Worm (Caenorhabditis elegans) whole organism, midembryonic: ENCODE data around the gene srb-3.

Source experiments
- cog-1 ChIP-seq: sonication (generic microtip); optimal IDR thresholded peaks from 2 replicates; lab custom pipeline; 2016; ENCODE audit warnings: missing genetic modification characterization, missing compliant biosample characterization
- flt-1 ChIP-seq: fragments of 200-800 bp; sonication (Bioruptor generic); IDR thresholded peaks from 2 replicates; pipeline ENCODE4 v1.3.6; 2022; ENCODE audit warnings: missing genetic modification characterization, missing compliant biosample characterization
- klf-2 ChIP-seq: fragments of 200-800 bp; sonication (Bioruptor generic); conservative IDR thresholded peaks from 2 replicates; pipeline ENCODE4 v1.3.6; 2022; ENCODE audit warnings: missing genetic modification reagents, missing genetic modification characterization, missing compliant biosample characterization
- med-1 ChIP-seq: sonication (generic microtip); optimal IDR thresholded peaks from 2 replicates; lab custom pipeline; 2017; ENCODE audit warnings: missing genetic modification characterization, mild to moderate bottlenecking, missing compliant biosample characterization, antibody characterized with exemption, missing genetic modification reagents; ENCODE audit not compliant: insufficient read depth
- ztf-23 ChIP-seq: fragments of 200-800 bp; sonication (Bioruptor generic); IDR thresholded peaks from 2 replicates; pipeline ENCODE4 v1.3.6; 2022; ENCODE audit warnings: missing genetic modification reagents, missing genetic modification characterization, missing compliant biosample characterization
- ztf-29 ChIP-seq: fragments of 200-800 bp; sonication (Bioruptor generic); IDR thresholded peaks from 2 replicates; pipeline ENCODE4 v1.3.6; 2022; ENCODE audit warnings: missing genetic modification reagents, missing genetic modification characterization, missing compliant biosample characterization

DNA sequence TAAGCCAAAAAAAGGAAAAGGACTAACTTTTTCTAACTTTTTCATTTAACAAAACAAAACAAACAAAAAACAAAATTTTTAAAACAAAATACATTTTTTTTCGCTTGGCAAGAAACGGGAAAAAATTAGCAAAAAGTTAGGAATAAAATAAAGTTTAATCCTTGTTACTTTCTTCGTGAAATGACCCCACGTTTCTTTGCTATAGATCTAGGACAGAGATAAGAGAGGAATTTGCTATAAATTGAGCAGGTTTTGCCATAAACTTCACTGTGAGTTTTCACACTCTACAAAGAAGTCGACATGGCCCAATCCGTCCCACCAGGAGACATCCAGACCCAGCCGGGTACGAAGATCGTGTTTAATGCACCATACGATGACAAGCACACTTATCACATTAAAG lies 32.9 kb upstream of the srb-3 start, which contains the start of gene msp-50:
- no peak for TF ChIP-seq ztf-29 (GFP tag; lab: Robert Waterston, UW)
- no peak for TF ChIP-seq med-1
- no peak for TF ChIP-seq flt-1 (GFP tag; lab: Robert Waterston, UW)
- TF ChIP-seq klf-2 (GFP tag; lab: Robert Waterston, UW): no peak
- no peak for TF ChIP-seq cog-1 (tag; lab: Kevin White, UChicago)
- TF ChIP-seq ztf-23 (GFP tag; lab: Robert Waterston, UW): no peak
